Worm (Caenorhabditis elegans) whole organism, midembryonic: ENCODE results near the gene srj-42.

Source experiments
- T22C8.4 ChIP-seq: fragments of 200-800 bp; sonication (Bioruptor generic); IDR thresholded peaks from 2 replicates; pipeline ENCODE4 v1.3.6; 2022; ENCODE audit warnings: missing genetic modification characterization, missing compliant biosample characterization
- cog-1 ChIP-seq: sonication (generic microtip); optimal IDR thresholded peaks from 2 replicates; lab custom pipeline; 2016; ENCODE audit warnings: missing genetic modification characterization, missing compliant biosample characterization
- klf-2 ChIP-seq: fragments of 200-800 bp; sonication (Bioruptor generic); conservative IDR thresholded peaks from 2 replicates; pipeline ENCODE4 v1.3.6; 2022; ENCODE audit warnings: missing genetic modification reagents, missing genetic modification characterization, missing compliant biosample characterization
- ref-1 ChIP-seq: fragments of 200-800 bp; sonication (Bioruptor generic); conservative IDR thresholded peaks from 2 replicates; pipeline ENCODE4 v1.3.6; 2022; ENCODE audit warnings: missing genetic modification reagents, missing genetic modification characterization, missing compliant biosample characterization

DNA sequence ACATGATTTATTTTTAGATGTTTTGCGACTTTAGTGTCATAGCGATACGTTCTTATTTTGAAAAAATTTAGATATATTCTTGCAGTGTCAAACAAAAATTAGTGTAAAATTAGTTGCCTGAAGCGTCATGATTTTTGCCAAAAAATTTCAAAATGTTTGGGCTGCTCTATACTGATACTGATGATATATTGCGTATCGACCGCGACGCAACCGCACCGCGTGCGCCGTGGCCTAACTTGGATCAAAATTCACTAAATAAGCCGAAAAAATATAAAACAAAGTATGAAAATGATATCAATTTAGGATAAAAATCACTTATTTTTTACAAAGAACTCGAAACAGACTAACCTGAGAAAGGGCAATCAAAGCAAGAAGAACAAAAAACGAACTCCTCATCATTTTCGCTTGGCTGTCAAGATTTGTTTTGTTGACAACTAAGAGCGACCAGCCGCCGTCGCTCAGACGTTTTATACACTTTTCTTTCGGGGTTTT is 23.4 kb upstream of the srj-42 start, which contains the start of gene ccg-1:
- TF ChIP-seq T22C8.4 (GFP tag; lab: Robert Waterston, UW), result no peak
- TF ChIP-seq cog-1 (tag; lab: Kevin White, UChicago), result no peak
- TF ChIP-seq ref-1, result no peak
- no peak for TF ChIP-seq klf-2 (GFP tag; lab: Robert Waterston, UW)
